Worm (Caenorhabditis elegans) whole organism, L3 larva: Measurements from ENCODE around the gene mdt-4.

ENCODE experiments used
- R02D3.7 ChIP-seq: fragments of 150-350 bp; optimal IDR thresholded peaks from 2 replicates; lab custom pipeline; 2014; ENCODE audit warnings: missing biosample characterization, missing genetic modification characterization
- ZK546.5 ChIP-seq: sonication (generic microtip); optimal IDR thresholded peaks from 2 replicates; lab custom pipeline; 2017; ENCODE audit warnings: missing biosample characterization, missing genetic modification characterization
- aly-2 ChIP-seq: fragments of 150-350 bp; optimal IDR thresholded peaks from 2 replicates; lab custom pipeline; 2014; ENCODE audit warnings: missing biosample characterization, missing genetic modification characterization
- ama-1 ChIP-seq: fragments of 150-350 bp; optimal IDR thresholded peaks from 2 replicates; lab custom pipeline; 2018
- ceh-16 ChIP-seq: sonication (generic microtip); optimal IDR thresholded peaks from 2 replicates; lab custom pipeline; 2017; ENCODE audit warnings: missing biosample characterization, missing genetic modification characterization
- ceh-28 ChIP-seq: fragments of 150-350 bp; optimal IDR thresholded peaks from 2 replicates; lab custom pipeline; 2014; ENCODE audit warnings: missing biosample characterization, missing genetic modification reagents, missing genetic modification characterization
- ceh-82 ChIP-seq: fragments of 150-350 bp; optimal IDR thresholded peaks from 2 replicates; lab custom pipeline; 2014; ENCODE audit warnings: missing biosample characterization, missing genetic modification characterization
- ceh-9 ChIP-seq: sonication (generic microtip); optimal IDR thresholded peaks from 2 replicates; lab custom pipeline; 2018; ENCODE audit warnings: missing biosample characterization, missing genetic modification characterization
- daf-12 ChIP-seq: fragments of 150-350 bp; optimal IDR thresholded peaks from 2 replicates; lab custom pipeline; 2014; ENCODE audit warnings: missing biosample characterization, missing genetic modification reagents, missing genetic modification characterization
- egl-5 ChIP-seq: fragments of 150-350 bp; optimal IDR thresholded peaks from 2 replicates; lab custom pipeline; 2017; ENCODE audit warnings: missing biosample characterization, missing genetic modification reagents, missing genetic modification characterization, inconsistent platforms
- elt-2 ChIP-seq: sonication (generic microtip); optimal IDR thresholded peaks from 2 replicates; lab custom pipeline; 2016; ENCODE audit warnings: missing genetic modification reagents, mild to moderate bottlenecking, missing genetic modification characterization, missing compliant biosample characterization
- eor-1 ChIP-seq, 2 experiments: fragments of 150-350 bp; optimal IDR thresholded peaks; 2 replicates each; lab custom pipeline; 2014 to 2018; ENCODE audit warnings: missing biosample characterization in 2 of 2, missing genetic modification characterization in 2 of 2
- fkh-10 ChIP-seq: sonication (generic microtip); optimal IDR thresholded peaks from 2 replicates; lab custom pipeline; 2017; ENCODE audit warnings: missing biosample characterization, missing genetic modification reagents, missing genetic modification characterization
- fkh-2 ChIP-seq: fragments of 150-350 bp; optimal IDR thresholded peaks from 2 replicates; lab custom pipeline; 2014; ENCODE audit warnings: missing biosample characterization, missing genetic modification reagents, missing genetic modification characterization
- fos-1 ChIP-seq: fragments of 150-350 bp; optimal IDR thresholded peaks from 2 replicates; lab custom pipeline; 2014; ENCODE audit warnings: missing biosample characterization, missing genetic modification characterization
- hmg-11 ChIP-seq: sonication (generic microtip); optimal IDR thresholded peaks from 2 replicates; lab custom pipeline; 2016; ENCODE audit warnings: missing genetic modification characterization, missing compliant biosample characterization
- lin-15B ChIP-seq: fragments of 150-350 bp; optimal IDR thresholded peaks from 2 replicates; lab custom pipeline; 2014; ENCODE audit warnings: missing biosample characterization, missing genetic modification characterization
- lin-39 ChIP-seq: fragments of 150-350 bp; optimal IDR thresholded peaks from 2 replicates; lab custom pipeline; 2018; ENCODE audit warnings: missing biosample characterization, missing genetic modification reagents, missing genetic modification characterization
- lsy-12 ChIP-seq: sonication (generic microtip); optimal IDR thresholded peaks from 2 replicates; lab custom pipeline; 2016; ENCODE audit warnings: mild to moderate bottlenecking, missing genetic modification characterization, missing compliant biosample characterization
- mdl-1 ChIP-seq: fragments of 150-350 bp; optimal IDR thresholded peaks from 2 replicates; lab custom pipeline; 2014; ENCODE audit warnings: missing biosample characterization, missing genetic modification characterization
- mml-1 ChIP-seq: fragments of 150-350 bp; sonication (generic microtip); optimal IDR thresholded peaks from 3 replicates; lab custom pipeline; 2014; ENCODE audit warnings: missing biosample characterization, missing genetic modification characterization
- nfya-1 ChIP-seq: sonication (generic microtip); optimal IDR thresholded peaks from 2 replicates; lab custom pipeline; 2017; ENCODE audit warnings: missing genetic modification characterization, mild to moderate bottlenecking, missing compliant biosample characterization, antibody characterized with exemption, moderate library complexity; ENCODE audit not compliant: insufficient read depth
- nhr-11 ChIP-seq: fragments of 150-350 bp; optimal IDR thresholded peaks from 2 replicates; lab custom pipeline; 2014; ENCODE audit warnings: missing biosample characterization, missing genetic modification characterization
- nhr-237 ChIP-seq: fragments of 150-350 bp; optimal IDR thresholded peaks from 2 replicates; lab custom pipeline; 2014; ENCODE audit warnings: missing biosample characterization, missing genetic modification characterization
- nhr-25 ChIP-seq: sonication (generic microtip); optimal IDR thresholded peaks from 2 replicates; lab custom pipeline; 2017; ENCODE audit warnings: missing biosample characterization, missing genetic modification characterization
- nhr-28 ChIP-seq: fragments of 150-350 bp; optimal IDR thresholded peaks from 2 replicates; lab custom pipeline; 2014; ENCODE audit warnings: missing biosample characterization, missing genetic modification characterization
- nhr-43 ChIP-seq: sonication (generic microtip); optimal IDR thresholded peaks from 2 replicates; lab custom pipeline; 2016; ENCODE audit warnings: mild to moderate bottlenecking, missing genetic modification characterization, missing compliant biosample characterization; ENCODE audit not compliant: poor library complexity, severe bottlenecking
- nhr-76 ChIP-seq: fragments of 150-350 bp; sonication (generic microtip); optimal IDR thresholded peaks from 5 replicates; lab custom pipeline; 2014; ENCODE audit warnings: missing biosample characterization, missing genetic modification characterization
- pha-4 ChIP-seq: fragments of 150-350 bp; optimal IDR thresholded peaks from 2 replicates; lab custom pipeline; 2014; ENCODE audit warnings: missing biosample characterization, missing genetic modification reagents, missing genetic modification characterization
- pqm-1 ChIP-seq: fragments of 150-350 bp; optimal IDR thresholded peaks from 2 replicates; lab custom pipeline; 2017; ENCODE audit warnings: missing biosample characterization, missing genetic modification characterization, inconsistent platforms
- sea-2 ChIP-seq: fragments of 150-350 bp; sonication (generic microtip); optimal IDR thresholded peaks from 4 replicates; lab custom pipeline; 2014; ENCODE audit warnings: missing biosample characterization, missing genetic modification reagents, missing genetic modification characterization
- skn-1 ChIP-seq: fragments of 150-350 bp; optimal IDR thresholded peaks from 2 replicates; lab custom pipeline; 2014; ENCODE audit warnings: missing biosample characterization, missing genetic modification characterization
- snpc-4 ChIP-seq: fragments of 150-350 bp; optimal IDR thresholded peaks from 2 replicates; lab custom pipeline; 2014; ENCODE audit warnings: missing biosample characterization, missing genetic modification characterization
- tbx-2 ChIP-seq: sonication (generic microtip); optimal IDR thresholded peaks from 2 replicates; lab custom pipeline; 2016; ENCODE audit warnings: mild to moderate bottlenecking, missing genetic modification characterization, missing compliant biosample characterization
- unc-39 ChIP-seq: sonication (generic microtip); optimal IDR thresholded peaks from 4 replicates; lab custom pipeline; 2017; ENCODE audit warnings: missing biosample characterization, missing genetic modification characterization
- zag-1 ChIP-seq: fragments of 150-350 bp; optimal IDR thresholded peaks from 2 replicates; lab custom pipeline; 2014; ENCODE audit warnings: missing biosample characterization, missing genetic modification characterization
- ztf-11 ChIP-seq: fragments of 150-350 bp; optimal IDR thresholded peaks from 2 replicates; lab custom pipeline; 2014; ENCODE audit warnings: missing biosample characterization, missing genetic modification characterization
- ztf-4 ChIP-seq: fragments of 150-350 bp; optimal IDR thresholded peaks from 2 replicates; lab custom pipeline; 2014; ENCODE audit warnings: missing biosample characterization, missing genetic modification characterization

mdt-4 gene

DNA sequence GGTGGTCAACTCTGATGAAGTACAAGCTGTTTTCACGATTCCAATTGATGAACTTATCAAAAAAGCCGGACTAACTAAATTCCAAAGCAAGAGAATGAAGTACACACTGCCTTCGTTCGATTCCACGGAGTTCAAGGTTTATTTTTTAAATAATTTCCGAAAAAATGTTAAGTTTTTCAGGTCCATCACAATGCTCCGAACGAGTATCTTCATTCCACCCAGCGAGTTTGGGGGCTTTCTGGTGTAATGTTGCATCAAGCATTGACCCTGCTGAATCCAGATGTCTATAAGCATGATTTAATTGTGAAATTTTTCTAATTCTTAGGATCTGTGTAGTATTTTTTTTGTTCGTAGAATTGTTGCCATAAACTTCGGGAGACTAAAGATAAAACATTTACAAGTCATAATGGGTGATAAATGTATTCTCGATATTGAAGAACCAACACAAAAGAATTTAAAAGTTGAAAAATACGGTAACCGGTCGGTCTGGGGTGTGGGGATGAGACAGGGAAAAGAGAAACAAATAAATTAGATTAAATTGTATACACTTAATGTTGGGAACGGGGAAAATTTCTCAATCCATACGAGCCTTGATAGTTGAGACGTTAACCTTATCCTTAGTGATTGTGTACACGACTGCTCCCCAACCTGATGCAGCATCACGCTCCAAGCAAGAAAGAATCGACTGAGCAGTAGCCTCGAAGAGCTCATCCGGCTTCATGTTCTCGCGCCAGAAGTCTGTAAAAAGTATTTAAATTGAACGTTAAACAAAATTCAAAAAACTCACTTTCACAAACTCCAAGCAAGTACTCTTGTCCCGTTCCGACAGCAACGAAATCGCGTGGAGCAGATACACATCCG is 10.6 kb upstream of the mdt-4 start:
- peak; percentile 5 for TF ChIP-seq elt-2 (tag; lab: Kevin White, UChicago)
- TF ChIP-seq pqm-1 (tag; lab: Kevin White, UChicago): no peak

DNA sequence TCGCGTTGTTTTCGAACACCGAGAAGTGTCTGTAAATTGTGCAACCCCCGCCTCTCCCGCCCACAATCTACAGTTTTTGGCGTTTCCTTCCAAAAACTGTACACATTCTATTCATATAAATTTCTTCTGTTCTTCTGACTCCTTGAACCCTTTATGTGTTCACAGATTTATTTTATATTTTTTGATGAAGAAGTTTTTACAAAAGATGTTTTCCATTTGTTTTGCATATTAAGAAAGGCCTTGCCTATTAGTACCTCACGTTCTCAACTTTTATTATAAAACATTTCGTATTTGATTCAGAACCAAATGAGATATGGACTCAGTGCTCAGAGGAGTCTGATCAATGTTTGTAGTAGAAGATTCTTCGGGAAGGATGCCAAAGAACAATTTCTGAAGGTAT is 9.5 kb upstream of the mdt-4 start, which contains the start of gene ndx-3:
ndx-3 (plus strand) TSS at position 301 of the 400 bp plus-strand sequence.
- TF ChIP-seq nhr-76 (tag; lab: Kevin White, UChicago) (no peak), ztf-11 (tag; lab: Kevin White, UChicago) (no peak), hmg-11 (tag; lab: Kevin White, UChicago) (no peak), lin-15B (tag; lab: Kevin White, UChicago) (no peak), ceh-16 (no peak), zag-1 (tag; lab: Kevin White, UChicago) (no peak), daf-12 (no peak), nhr-25 (tag; lab: Kevin White, UChicago) (no peak), sea-2 (GFP tag; lab: Kevin White, UChicago) (no peak), mdl-1 (tag; lab: Kevin White, UChicago) (no peak), mml-1 (no peak), egl-5 (tag; lab: Kevin White, UChicago) (no peak), snpc-4 (tag; lab: Kevin White, UChicago) (no peak), lsy-12 (tag; lab: Kevin White, UChicago) (no peak), nfya-1 (tag; lab: Kevin White, UChicago) (no peak), nhr-43 (no peak), ceh-28 (no peak), aly-2 (no peak)

DNA sequence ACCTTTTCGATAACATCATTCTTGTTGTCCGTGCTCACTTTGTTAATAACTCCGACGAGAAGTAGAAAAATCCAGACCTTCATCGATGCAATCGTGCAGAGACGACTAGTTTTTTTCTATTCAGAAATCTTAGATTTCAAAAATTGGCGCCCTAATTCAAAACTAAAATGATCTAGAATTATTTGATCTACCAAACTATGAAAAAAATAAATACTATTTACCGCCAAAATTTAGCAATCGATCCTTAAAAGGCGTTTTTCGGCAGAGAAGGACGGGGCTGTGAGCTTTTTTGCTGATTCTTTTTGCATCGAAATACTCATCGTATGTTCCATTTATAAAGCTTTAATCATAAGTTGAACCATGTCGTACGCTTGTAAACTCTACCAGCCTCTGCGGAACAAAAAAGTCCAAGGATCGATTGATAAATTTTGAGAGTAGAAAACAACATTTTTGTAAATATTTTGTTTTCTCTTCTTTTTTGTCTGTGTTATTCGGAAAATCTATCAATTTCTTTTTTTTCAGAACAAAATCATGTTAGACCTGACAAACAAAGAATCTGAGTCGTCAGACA is 5.7 kb upstream of the mdt-4 start, which contains the start of the genes try-1 and zyg-12:
try-1 (minus strand) TSS at position 148 of the 571 bp plus-strand sequence.
zyg-12 (plus strand) TSS at position 521 of the 571 bp plus-strand sequence.
- TF ChIP-seq mdl-1 (tag; lab: Kevin White, UChicago): no peak
- TF ChIP-seq elt-2 (tag; lab: Kevin White, UChicago): peak; percentile 28

DNA sequence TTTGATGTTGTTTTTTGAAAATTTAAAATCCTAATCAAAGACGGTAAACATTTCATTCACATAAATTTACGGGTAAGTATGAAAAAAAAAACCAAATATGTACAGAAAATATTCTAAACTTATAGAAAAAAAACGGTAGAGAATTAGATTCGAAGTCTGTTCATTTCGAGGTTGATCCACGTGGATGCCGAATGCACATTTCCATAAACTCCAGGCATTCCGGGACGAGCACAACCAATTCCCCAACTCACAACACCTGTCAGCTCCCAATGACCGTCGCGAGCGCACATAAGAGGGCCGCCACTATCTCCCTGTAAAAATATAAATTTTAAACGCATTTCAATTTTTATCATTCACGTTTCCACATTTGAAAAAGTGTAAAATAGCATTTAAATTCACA is 4.4 kb upstream of the mdt-4 start:
- peak; percentile 32 for TF ChIP-seq elt-2 (tag; lab: Kevin White, UChicago)
- TF ChIP-seq fkh-10: no peak
- TF ChIP-seq ama-1: no peak
- no peak for TF ChIP-seq zag-1 (tag; lab: Kevin White, UChicago)
- no peak for TF ChIP-seq lin-39 (tag; lab: Kevin White, UChicago)
- no peak for TF ChIP-seq ceh-28

DNA sequence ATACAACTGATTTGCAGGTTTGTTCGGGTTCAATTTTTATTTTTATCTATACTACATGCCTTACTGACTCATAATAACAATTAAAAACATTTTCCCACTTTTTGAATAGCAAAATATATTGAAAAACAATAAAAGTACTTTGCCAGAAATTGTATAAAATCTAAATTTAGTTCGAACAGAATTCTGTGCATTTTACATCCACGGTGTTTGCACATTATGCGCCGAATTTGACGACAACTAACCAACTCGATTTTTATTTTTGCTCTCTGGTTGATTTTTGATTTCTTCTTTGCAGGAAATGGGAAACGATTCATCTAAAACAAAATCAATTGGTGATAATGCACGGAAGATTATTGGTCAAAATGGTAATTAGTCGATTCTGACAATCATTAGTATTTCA is 3.0 kb upstream of the mdt-4 start:
- TF ChIP-seq pha-4 (tag; lab: Kevin White, UChicago): peak; percentile 9
- no peak for TF ChIP-seq lin-39 (tag; lab: Kevin White, UChicago)
- TF ChIP-seq fkh-2 (tag; lab: Kevin White, UChicago): no peak
- TF ChIP-seq elt-2 (tag; lab: Kevin White, UChicago): peak; percentile 40
- TF ChIP-seq, all 47 proteins: peak for 2

DNA sequence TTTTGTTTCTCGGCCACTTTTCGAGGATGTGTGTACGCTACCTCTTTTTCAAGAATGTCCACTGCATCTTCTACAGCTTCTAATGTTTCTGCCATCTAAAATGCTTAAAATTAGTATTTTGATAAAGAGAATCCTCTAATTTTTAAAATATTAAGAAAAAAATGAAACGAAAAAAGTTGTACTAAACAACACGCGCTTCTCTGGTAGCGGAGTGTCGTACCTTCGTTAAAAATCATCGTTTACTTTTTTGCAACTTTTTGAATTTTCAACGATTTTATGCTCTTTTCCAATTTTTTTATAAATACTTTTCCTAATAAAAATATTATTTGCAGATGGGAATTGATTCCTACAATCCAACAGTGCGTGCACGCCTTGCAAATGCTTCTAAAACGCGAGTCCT is 1.9 kb upstream of the mdt-4 start, which contains the start of the genes gldi-11 and ZK546.2:
gldi-11 (minus strand) TSS at position 95 of the 400 bp plus-strand sequence.
ZK546.2 (plus strand) TSS at position 333 of the 400 bp plus-strand sequence.
- TF ChIP-seq pha-4 (tag; lab: Kevin White, UChicago) (peak; percentile 55), nhr-28 (tag; lab: Kevin White, UChicago) (no peak), nhr-237 (no peak), hmg-11 (tag; lab: Kevin White, UChicago) (peak; percentile 23), lin-15B (tag; lab: Kevin White, UChicago) (no peak), ceh-9 (tag; lab: Kevin White, UChicago) (no peak), fos-1 (tag; lab: Kevin White, UChicago) (no peak), ceh-82 (tag; lab: Kevin White, UChicago) (no peak), tbx-2 (tag; lab: Kevin White, UChicago) (no peak), ceh-16 (no peak), skn-1 (peak; percentile 13), ZK546.5 (tag; lab: Kevin White, UChicago) (no peak), eor-1 (tag; optimal IDR thresholded peaks at IDR 0.05; lab: Kevin White, UChicago) (no peak), ztf-4 (tag; lab: Kevin White, UChicago) (no peak), unc-39 (no peak), nfya-1 (tag; lab: Kevin White, UChicago) (peak; percentile 16), egl-5 (tag; lab: Kevin White, UChicago) (no peak), elt-2 (tag; lab: Kevin White, UChicago) (peak; percentile 11), R02D3.7 (tag; lab: Kevin White, UChicago) (no peak), daf-12 (no peak), mml-1 (no peak), lsy-12 (tag; lab: Kevin White, UChicago) (no peak), nhr-11 (no peak), snpc-4 (tag; lab: Kevin White, UChicago) (no peak), ztf-11 (tag; lab: Kevin White, UChicago) (no peak)
